Worm (Caenorhabditis elegans) whole organism, L4 larva: ENCODE measurements around the gene miro-1.

ENCODE experiments used
- Y5F2A.4 ChIP-seq: fragments of 200-800 bp; sonication (Bioruptor generic); optimal IDR thresholded peaks from 2 replicates; lab custom pipeline; 2018; ENCODE audit warnings: mild to moderate bottlenecking, missing genetic modification characterization, missing compliant biosample characterization
- ZK546.5 ChIP-seq, 2 experiments: sonication (generic microtip); optimal IDR thresholded peaks; 2 replicates each; lab custom pipeline; 2017; ENCODE audit warnings: missing biosample characterization in 2 of 2, missing genetic modification characterization in 2 of 2
- ama-1 ChIP-seq: fragments of 150-350 bp; optimal IDR thresholded peaks from 2 replicates; lab custom pipeline; 2014; ENCODE audit warnings: inconsistent platforms, mixed read lengths
- attf-4 ChIP-seq: sonication (generic microtip); optimal IDR thresholded peaks from 3 replicates; lab custom pipeline; 2017; ENCODE audit warnings: missing biosample characterization, missing genetic modification characterization
- ceh-20 ChIP-seq: fragments of 200-800 bp; sonication (Bioruptor generic); IDR thresholded peaks from 2 replicates; pipeline ENCODE4 v1.3.6; 2022; ENCODE audit warnings: missing genetic modification reagents, missing genetic modification characterization, missing compliant biosample characterization
- ceh-28 ChIP-seq: fragments of 150-350 bp; optimal IDR thresholded peaks from 2 replicates; lab custom pipeline; 2014; ENCODE audit warnings: missing biosample characterization, missing genetic modification reagents, missing genetic modification characterization
- ceh-82 ChIP-seq: sonication (generic microtip); optimal IDR thresholded peaks from 2 replicates; lab custom pipeline; 2017; ENCODE audit warnings: missing biosample characterization, missing genetic modification characterization
- ctbp-1 ChIP-seq: fragments of 200-800 bp; sonication (Bioruptor generic); IDR thresholded peaks from 2 replicates; pipeline ENCODE4 v1.3.6; 2022; ENCODE audit warnings: missing genetic modification reagents, missing genetic modification characterization, missing compliant biosample characterization
- daf-12 ChIP-seq: fragments of 150-350 bp; optimal IDR thresholded peaks from 2 replicates; lab custom pipeline; 2014; ENCODE audit warnings: missing biosample characterization, missing genetic modification reagents, missing genetic modification characterization
- dmd-8 ChIP-seq: fragments of 200-800 bp; sonication (Bioruptor generic); IDR thresholded peaks from 2 replicates; pipeline ENCODE4 v1.3.6; 2022; ENCODE audit warnings: missing genetic modification characterization, missing compliant biosample characterization
- dmd-9 ChIP-seq: fragments of 200-800 bp; sonication (Bioruptor generic); IDR thresholded peaks from 2 replicates; pipeline ENCODE4 v1.3.6; 2022; ENCODE audit warnings: missing genetic modification reagents, missing genetic modification characterization, missing compliant biosample characterization
- dpl-1 ChIP-seq: fragments of 150-350 bp; optimal IDR thresholded peaks from 2 replicates; lab custom pipeline; 2014; ENCODE audit warnings: missing biosample characterization, missing genetic modification reagents, missing genetic modification characterization
- duxl-1 ChIP-seq: sonication (generic microtip); optimal IDR thresholded peaks from 2 replicates; lab custom pipeline; 2016; ENCODE audit warnings: mild to moderate bottlenecking, missing genetic modification characterization, moderate library complexity, missing compliant biosample characterization; ENCODE audit not compliant: poor library complexity
- egl-27 ChIP-seq: sonication (generic microtip); optimal IDR thresholded peaks from 3 replicates; lab custom pipeline; 2017; ENCODE audit warnings: missing biosample characterization, missing genetic modification reagents, missing genetic modification characterization
- egl-43 ChIP-seq: fragments of 200-800 bp; sonication (Bioruptor generic); IDR thresholded peaks from 2 replicates; pipeline ENCODE4 v1.3.6; 2022; ENCODE audit warnings: missing genetic modification reagents, missing genetic modification characterization, missing compliant biosample characterization
- fkh-10 ChIP-seq: fragments of 150-350 bp; optimal IDR thresholded peaks from 2 replicates; lab custom pipeline; 2014; ENCODE audit warnings: missing biosample characterization, missing genetic modification reagents, missing genetic modification characterization
- gei-8 ChIP-seq: fragments of 200-800 bp; sonication (Bioruptor generic); optimal IDR thresholded peaks from 2 replicates; lab custom pipeline; 2018; ENCODE audit warnings: mild to moderate bottlenecking, missing genetic modification characterization, missing compliant biosample characterization
- hmg-1.1 ChIP-seq: fragments of 200-800 bp; sonication (Bioruptor generic); IDR thresholded peaks from 2 replicates; pipeline ENCODE4 v1.3.6; 2022; ENCODE audit warnings: missing genetic modification reagents, missing genetic modification characterization, missing compliant biosample characterization
- lin-38 ChIP-seq: fragments of 200-800 bp; sonication (Bioruptor generic); IDR thresholded peaks from 2 replicates; pipeline ENCODE4 v1.3.6; 2022; ENCODE audit warnings: missing genetic modification reagents, missing genetic modification characterization, missing compliant biosample characterization
- madf-5 ChIP-seq, 2 experiments: fragments of 200-800 bp; sonication (Bioruptor generic); IDR thresholded peaks; 2 replicates each; pipeline ENCODE4 v1.3.6; 2022; ENCODE audit warnings: missing compliant biosample characterization in 2 of 2, missing genetic modification characterization in 2 of 2
- madf-9 ChIP-seq: fragments of 200-800 bp; sonication (Bioruptor generic); conservative IDR thresholded peaks from 2 replicates; pipeline ENCODE4 v1.3.6; 2022; ENCODE audit warnings: missing genetic modification reagents, missing genetic modification characterization, missing compliant biosample characterization
- mdt-29 ChIP-seq: fragments of 200-800 bp; sonication (Bioruptor generic); IDR thresholded peaks from 2 replicates; pipeline ENCODE4 v1.3.6; 2022; ENCODE audit warnings: missing genetic modification reagents, missing genetic modification characterization, missing compliant biosample characterization
- mep-1 ChIP-seq: fragments of 150-350 bp; sonication (generic microtip); optimal IDR thresholded peaks from 3 replicates; lab custom pipeline; 2014; ENCODE audit warnings: missing biosample characterization, missing genetic modification characterization
- mes-2 ChIP-seq: sonication (generic microtip); optimal IDR thresholded peaks from 2 replicates; lab custom pipeline; 2016; ENCODE audit warnings: missing genotype, mild to moderate bottlenecking, missing genetic modification characterization, missing compliant biosample characterization; ENCODE audit not compliant: poor library complexity, severe bottlenecking
- nhr-237 ChIP-seq: sonication (generic microtip); optimal IDR thresholded peaks from 2 replicates; lab custom pipeline; 2017; ENCODE audit warnings: missing biosample characterization, missing genetic modification characterization
- nhr-28 ChIP-seq: fragments of 150-350 bp; optimal IDR thresholded peaks from 2 replicates; lab custom pipeline; 2014; ENCODE audit warnings: missing biosample characterization, missing genetic modification characterization
- nhr-42 ChIP-seq: fragments of 200-800 bp; sonication (Bioruptor generic); IDR thresholded peaks from 2 replicates; pipeline ENCODE4 v1.3.6; 2022; ENCODE audit warnings: missing genetic modification characterization, missing compliant biosample characterization
- nhr-77 ChIP-seq: fragments of 150-350 bp; optimal IDR thresholded peaks from 2 replicates; lab custom pipeline; 2014; ENCODE audit warnings: missing biosample characterization, missing genetic modification characterization
- pha-4 ChIP-seq, 2 experiments: fragments of 150-350 bp in 1 of 2; fragments of 200-800 bp in 1 of 2; sonication (Bioruptor generic) in 1 of 2; IDR thresholded peaks in 1 of 2; optimal IDR thresholded peaks in 1 of 2; 2 replicates each; pipeline versions ENCODE4 v1.3.6 to Lab custom; 2014 to 2022; ENCODE audit warnings: missing genetic modification characterization in 2 of 2, missing genetic modification reagents in 2 of 2, missing biosample characterization in 1 of 2, missing compliant biosample characterization in 1 of 2
- php-3 ChIP-seq: fragments of 200-800 bp; sonication (Bioruptor generic); IDR thresholded peaks from 2 replicates; pipeline ENCODE4 v1.3.6; 2022; ENCODE audit warnings: missing genetic modification reagents, missing genetic modification characterization, missing compliant biosample characterization
- pqm-1 ChIP-seq: sonication (generic microtip); optimal IDR thresholded peaks from 2 replicates; lab custom pipeline; 2017; ENCODE audit warnings: missing biosample characterization, missing genetic modification characterization
- set-16 ChIP-seq: fragments of 200-800 bp; sonication (Bioruptor generic); IDR thresholded peaks from 2 replicates; pipeline ENCODE4 v1.3.6; 2022; ENCODE audit warnings: missing genetic modification reagents, missing genetic modification characterization, missing compliant biosample characterization
- snpc-4 ChIP-seq: fragments of 150-350 bp; optimal IDR thresholded peaks from 2 replicates; lab custom pipeline; 2014; ENCODE audit warnings: missing biosample characterization, missing genetic modification characterization
- spr-3 ChIP-seq: fragments of 200-800 bp; sonication (Bioruptor generic); optimal IDR thresholded peaks from 2 replicates; lab custom pipeline; 2018; ENCODE audit warnings: mild to moderate bottlenecking, missing genetic modification characterization, missing compliant biosample characterization
- tag-97 ChIP-seq: fragments of 200-800 bp; sonication (Bioruptor generic); IDR thresholded peaks from 2 replicates; pipeline ENCODE4 v1.3.6; 2022; ENCODE audit warnings: missing genetic modification characterization, missing compliant biosample characterization
- tra-1 ChIP-seq: fragments of 200-800 bp; sonication (Bioruptor generic); IDR thresholded peaks from 2 replicates; pipeline ENCODE4 v1.3.6; 2022; ENCODE audit warnings: missing genetic modification reagents, missing genetic modification characterization, missing compliant biosample characterization
- unc-130 ChIP-seq: sonication (generic microtip); optimal IDR thresholded peaks from 2 replicates; lab custom pipeline; 2016; ENCODE audit warnings: missing genetic modification reagents, missing genetic modification characterization, missing compliant biosample characterization
- unc-39 ChIP-seq: sonication (generic microtip); optimal IDR thresholded peaks from 2 replicates; lab custom pipeline; 2017; ENCODE audit warnings: missing biosample characterization, missing genetic modification characterization
- unc-62 ChIP-seq, 3 experiments: fragments of 150-350 bp in 1 of 3; sonication (generic microtip); optimal IDR thresholded peaks in 2 of 3; peaks in 1 of 3; 1 replicate in 1 of 3; 2 replicates in 2 of 3; lab custom pipeline; 2014 to 2017; ENCODE audit warnings: missing biosample characterization in 3 of 3, missing genetic modification characterization in 3 of 3, missing genetic modification reagents in 3 of 3, missing genotype in 1 of 3

The miro-1 gene

DNA sequence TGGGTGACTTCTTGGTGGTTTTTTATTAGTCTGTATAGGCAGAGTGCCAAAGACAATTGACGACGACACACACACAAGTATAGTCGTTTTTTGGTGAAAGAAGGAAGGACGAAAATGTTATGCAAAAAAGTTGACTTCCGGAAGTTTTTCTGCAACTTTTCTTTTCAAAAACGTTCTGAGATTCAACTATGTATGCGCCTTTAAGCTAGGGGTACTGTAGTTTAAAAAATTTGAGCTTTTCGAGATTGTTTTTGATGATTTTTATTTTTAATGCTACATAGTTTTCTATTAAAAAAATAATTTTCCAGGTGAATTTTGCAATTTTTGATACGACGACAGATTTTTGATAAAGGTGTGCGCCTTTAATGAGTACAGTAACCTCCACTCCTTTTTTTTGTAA lies 47.8 kb downstream of the miro-1 start:
- TF ChIP-seq tag-97 (no peak), dmd-9 (GFP tag; lab: Robert Waterston, UW) (no peak), dmd-8 (GFP tag; lab: Robert Waterston, UW) (no peak), ama-1 (lab: Kevin White, UChicago) (no peak), unc-130 (no peak), hmg-1.1 (GFP tag; lab: Robert Waterston, UW) (no peak), nhr-77 (tag; lab: Kevin White, UChicago) (no peak), mep-1 (no peak), mdt-29 (GFP tag; lab: Robert Waterston, UW) (no peak), php-3 (GFP tag; lab: Robert Waterston, UW) (no peak), daf-12 (tag; lab: Kevin White, UChicago) (no peak), lin-38 (GFP tag; lab: Robert Waterston, UW) (no peak), spr-3 (GFP tag; lab: Kevin White, UChicago) (no peak), mes-2 (no peak), pha-4 (GFP tag; IDR thresholded peaks at IDR 0.05; lab: Robert Waterston, UW) (no peak), pha-4 (tag; optimal IDR thresholded peaks at IDR 0.05; lab: Kevin White, UChicago) (no peak), fkh-10 (GFP tag; lab: Kevin White, UChicago) (no peak), egl-27 (tag; lab: Kevin White, UChicago) (no peak), ceh-28 (no peak), madf-9 (GFP tag; lab: Robert Waterston, UW) (no peak), nhr-28 (tag; lab: Kevin White, UChicago) (no peak)

DNA sequence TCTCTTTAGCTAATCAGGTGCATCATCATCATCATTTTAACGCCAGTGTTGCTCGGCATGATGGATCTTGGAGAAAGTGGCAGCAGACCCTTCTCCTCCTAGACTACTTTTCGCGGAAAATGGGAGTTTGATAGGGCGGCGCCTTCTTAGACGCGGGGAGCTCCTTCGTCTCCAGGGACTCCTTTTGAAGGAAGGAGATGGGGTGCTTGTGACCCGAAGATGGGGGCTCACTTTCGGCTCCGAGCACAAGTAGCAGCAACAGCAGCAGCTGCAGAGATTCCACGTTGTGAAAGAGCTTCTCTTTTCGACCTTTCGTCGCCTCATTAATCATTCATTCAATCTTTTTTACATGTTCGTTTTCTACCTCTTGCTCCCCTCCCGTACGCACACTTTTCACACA lies 48.2 kb downstream of the miro-1 start:
- no peak for TF ChIP-seq madf-5 (GFP tag; IDR thresholded peaks at IDR 0.05; lab: Robert Waterston, UW)
- no peak for TF ChIP-seq nhr-42 (GFP tag; lab: Robert Waterston, UW)
- no peak for TF ChIP-seq egl-43 (GFP tag; lab: Robert Waterston, UW)
- TF ChIP-seq snpc-4 (tag; lab: Kevin White, UChicago), result no peak
- TF ChIP-seq tra-1 (GFP tag; lab: Robert Waterston, UW), result no peak
- no peak for TF ChIP-seq Y5F2A.4 (GFP tag; lab: Kevin White, UChicago)
- no peak for TF ChIP-seq ctbp-1 (GFP tag; lab: Robert Waterston, UW)
- TF ChIP-seq unc-62 (GFP tag; optimal IDR thresholded peaks at IDR 0.05 in 1 of 2; lab: Kevin White, UChicago), result peak in 1 of 2 experiments; percentile 77
- no peak for TF ChIP-seq unc-62 (tag; optimal IDR thresholded peaks at IDR 0.05; lab: Kevin White, UChicago)
- TF ChIP-seq hmg-1.1 (GFP tag; lab: Robert Waterston, UW), result no peak
- 0 out of 2 replicates have a peak, but pooled peaks have one; percentile 25 for TF ChIP-seq ceh-20
- no peak for TF ChIP-seq ama-1 (lab: Kevin White, UChicago)
- TF ChIP-seq daf-12 (tag; lab: Kevin White, UChicago), result no peak
- no peak for TF ChIP-seq gei-8 (GFP tag; lab: Kevin White, UChicago)
- TF ChIP-seq set-16 (GFP tag; lab: Robert Waterston, UW), result peak; percentile 79
- no peak for TF ChIP-seq ceh-82 (tag; lab: Kevin White, UChicago)
- no peak for TF ChIP-seq mdt-29 (GFP tag; lab: Robert Waterston, UW)

DNA sequence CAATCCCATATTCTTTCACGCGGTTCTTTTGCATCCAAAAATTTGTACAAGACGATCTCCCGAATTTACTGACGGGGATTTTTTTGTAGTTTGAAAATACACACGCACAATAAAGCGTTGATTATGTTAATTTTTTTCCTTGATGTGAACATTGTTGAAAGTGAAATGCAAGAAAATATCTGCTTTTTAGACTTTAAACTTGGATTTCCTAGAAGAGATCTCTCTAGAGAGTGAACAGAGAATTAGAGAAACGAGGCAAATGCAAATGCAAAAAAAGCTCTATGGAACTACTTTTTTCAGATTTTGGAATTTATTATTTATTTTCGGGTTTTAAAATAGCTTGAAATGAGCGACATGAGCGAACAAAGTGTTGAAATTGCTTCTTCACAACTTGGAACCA lies 50.5 kb downstream of the miro-1 start, which contains the start of gene F29B9.1:
Gene F29B9.1, plus strand, starts transcription at position 301 of the 400 bp plus-strand sequence.
- TF ChIP-seq snpc-4 (tag; lab: Kevin White, UChicago) (no peak), unc-39 (tag; lab: Kevin White, UChicago) (no peak), pqm-1 (tag; lab: Kevin White, UChicago) (no peak), dpl-1 (no peak), duxl-1 (tag; lab: Kevin White, UChicago) (peak; percentile 26), nhr-237 (tag; lab: Kevin White, UChicago) (no peak), attf-4 (no peak), ZK546.5 (tag; optimal IDR thresholded peaks at IDR 0.05; lab: Kevin White, UChicago) (no peak)
